Worm (Caenorhabditis elegans): Measurements from ENCODE around the gene gpr-1.

Gene gpr-1

ce11 chrIII:8653457-8653856, 24.7 kb downstream of the gpr-1 start (continued):
- TF ChIP-seq ztf-3 (GFP tag; optimal IDR thresholded peaks at IDR 0.05) = no peak
- peak in 1 of 2 experiments; percentile 25 for TF ChIP-seq rec-8 (tag; optimal IDR thresholded peaks at IDR 0.05)
- peak; percentile 52 for TF ChIP-seq madf-6 (GFP tag; IDR thresholded peaks at IDR 0.05)
- TF ChIP-seq ccch-3 (GFP tag; optimal IDR thresholded peaks at IDR 0.05) = no peak
- peak; percentile 50 for TF ChIP-seq B0261.1 (tag; optimal IDR thresholded peaks at IDR 0.05)
- peak; percentile 34; the same call in 1 of the 2 replicates for TF ChIP-seq hmg-1.2 (GFP tag; IDR thresholded peaks at IDR 0.05)
- TF ChIP-seq lsl-1 (GFP tag; optimal IDR thresholded peaks at IDR 0.05) = no peak
- TF ChIP-seq gei-17 (GFP tag; optimal IDR thresholded peaks at IDR 0.05) = no peak

- TF ChIP-seq bed-2 (GFP tag; IDR thresholded peaks at IDR 0.05) = no peak
- no peak for TF ChIP-seq F57C9.4 (tag; optimal IDR thresholded peaks at IDR 0.05)
- TF ChIP-seq lin-54 (GFP tag; optimal IDR thresholded peaks at IDR 0.05) = no peak
- TF ChIP-seq egrh-3 (GFP tag; IDR thresholded peaks at IDR 0.05) = no peak
- TF ChIP-seq K12H6.12 (tag; optimal IDR thresholded peaks at IDR 0.05) = peak; percentile 23
- peak; percentile 82 for TF ChIP-seq ama-1 (optimal IDR thresholded peaks at IDR 0.05)
- TF ChIP-seq ama-1 (GFP tag; optimal IDR thresholded peaks at IDR 0.05) = no peak
- TF ChIP-seq D2030.7 (GFP tag; IDR thresholded peaks at IDR 0.05) = no peak
- TF ChIP-seq attf-3 (GFP tag; conservative IDR thresholded peaks at IDR 0.05) = 0 out of 2 replicates have a peak, but pooled peaks have one; percentile 12
- TF ChIP-seq snpc-4 (GFP tag; optimal IDR thresholded peaks at IDR 0.05) = no peak
- no peak for TF ChIP-seq snpc-4 (tag; optimal IDR thresholded peaks at IDR 0.05)
- TF ChIP-seq K11D2.4 (GFP tag; IDR thresholded peaks at IDR 0.05) = 0 out of 2 replicates have a peak, but pooled peaks have one; percentile 23
- TF ChIP-seq pbrm-1 (GFP tag; IDR thresholded peaks at IDR 0.05) = no peak
- TF ChIP-seq somi-1 (GFP tag; optimal IDR thresholded peaks at IDR 0.05) = no peak
- no peak for TF ChIP-seq T07F8.4 (tag; optimal IDR thresholded peaks at IDR 0.05)
- TF ChIP-seq nfyb-1 (GFP tag; IDR thresholded peaks at IDR 0.05) = no peak
Measured at ce11 chrIII:8653875-8654386, 25.2 kb downstream of the gpr-1 start, which contains the start of gene F22B7.9. TSS of gene F22B7.9 (minus strand) at chrIII:8653925.

ce11 chrIII:8654400-8654980, 25.8 kb downstream of the gpr-1 start:
- TF ChIP-seq somi-1 (GFP tag; optimal IDR thresholded peaks at IDR 0.05) (peak; percentile 33), F23B12.7 (tag; optimal IDR thresholded peaks at IDR 0.05; ENCODE audit: insufficient read depth) (no peak)

- TF ChIP-seq ztf-26 (tag; optimal IDR thresholded peaks at IDR 0.05) = peak; percentile 14
- TF ChIP-seq zim-3 (tag; optimal IDR thresholded peaks at IDR 0.05) = no peak
Measured at ce11 chrIII:8655412-8655811, 26.7 kb downstream of the gpr-1 start.

- TF ChIP-seq unc-62 (GFP tag; optimal IDR thresholded peaks at IDR 0.05) (no peak), cebp-1 (GFP tag; IDR thresholded peaks at IDR 0.05) (no peak), cebp-1 (tag; optimal IDR thresholded peaks at IDR 0.05) (peak; percentile 29)
Measured at ce11 chrIII:8656055-8656454, 27.3 kb downstream of the gpr-1 start.

- TF ChIP-seq D2030.7 (GFP tag; IDR thresholded peaks at IDR 0.05) (no peak), tbp1 (GFP tag; optimal IDR thresholded peaks at IDR 0.05) (peak; percentile 47), let-607 (tag; optimal IDR thresholded peaks at IDR 0.05) (peak in 1 of 2 experiments; percentile 20), ceh-27 (GFP tag; optimal IDR thresholded peaks at IDR 0.05) (no peak), snpc-1.3 (tag; optimal IDR thresholded peaks at IDR 0.05; ENCODE audit: insufficient read depth) (no peak), nhr-120 (GFP tag; IDR thresholded peaks at IDR 0.05) (no peak), let-526 (GFP tag; IDR thresholded peaks at IDR 0.05) (no peak), cebp-1 (GFP tag; IDR thresholded peaks at IDR 0.05) (no peak), cebp-1 (tag; optimal IDR thresholded peaks at IDR 0.05) (peak; percentile 21), lin-40 (tag; optimal IDR thresholded peaks at IDR 0.05) (peak; percentile 10), F10E7.11 (tag; optimal IDR thresholded peaks at IDR 0.05) (no peak), attf-3 (GFP tag; conservative IDR thresholded peaks at IDR 0.05) (no peak), nhr-80 (tag; optimal IDR thresholded peaks at IDR 0.05) (peak; percentile 76)
Measured at ce11 chrIII:8656957-8657356, 28.2 kb downstream of the gpr-1 start.

All from whole organism, young adult.